Worm (Caenorhabditis elegans): ENCODE data around the gene F32D8.8.

ce11 chrV:10860526-10861037 is 42.0 kb downstream of the F32D8.8 start:
- TF ChIP-seq ama-1 (optimal IDR thresholded peaks at IDR 0.05) (no peak), tbx-11 (GFP tag; IDR thresholded peaks at IDR 0.05) (no peak), tbx-37 (GFP tag; conservative IDR thresholded peaks at IDR 0.05) (no peak), aly-1 (tag; optimal IDR thresholded peaks at IDR 0.05) (no peak), hmbx-1 (tag; optimal IDR thresholded peaks at IDR 0.05) (no peak), flt-1 (GFP tag; IDR thresholded peaks at IDR 0.05) (no peak), ceh-13 (GFP tag; optimal IDR thresholded peaks at IDR 0.05) (no peak), B0310.2 (tag; optimal IDR thresholded peaks at IDR 0.05) (no peak), tra-4 (tag; optimal IDR thresholded peaks at IDR 0.05) (no peak), hnd-1 (tag; optimal IDR thresholded peaks at IDR 0.05) (no peak), pes-1 (GFP tag; IDR thresholded peaks at IDR 0.05) (no peak)
